Fruit fly (Drosophila melanogaster) whole organism, embryonic: ENCODE data around the gene Pxn.

ENCODE experiments used
- Adf1 ChIP-seq: fragments of 200-800 bp; sonication (Bioruptor generic); IDR thresholded peaks from 2 replicates; pipeline ENCODE4 v1.3.6; 2022; ENCODE audit warnings: missing biosample characterization, missing genetic modification characterization
- Atf6 ChIP-seq: fragments of 200-800 bp; sonication (Bioruptor generic); IDR thresholded peaks from 2 replicates; pipeline ENCODE4 v1.3.6; 2022; ENCODE audit warnings: missing biosample characterization, missing genetic modification characterization
- CG10979 ChIP-seq: fragments of 200-800 bp; sonication (Bioruptor generic); optimal IDR thresholded peaks from 2 replicates; lab custom pipeline; 2018; ENCODE audit warnings: missing biosample characterization, mild to moderate bottlenecking, missing genetic modification characterization, moderate library complexity
- CG11560 ChIP-seq: fragments of 200-800 bp; sonication (Bioruptor generic); IDR thresholded peaks from 3 replicates; pipeline ENCODE4 v1.3.6; 2022; ENCODE audit warnings: missing biosample characterization, missing genetic modification characterization
- CG12155 ChIP-seq: fragments of 200-800 bp; sonication (Bioruptor generic); optimal IDR thresholded peaks from 3 replicates; lab custom pipeline; 2016; ENCODE audit warnings: missing biosample characterization, missing genetic modification characterization
- CG12659 ChIP-seq: fragments of 200-800 bp; sonication (Bioruptor generic); optimal IDR thresholded peaks from 3 replicates; lab custom pipeline; 2017; ENCODE audit warnings: mild to moderate bottlenecking, missing biosample characterization, missing genetic modification reagents, missing genetic modification characterization
- CG13123 ChIP-seq: fragments of 200-800 bp; sonication (Bioruptor generic); optimal IDR thresholded peaks from 2 replicates; lab custom pipeline; 2016; ENCODE audit warnings: missing biosample characterization, missing genetic modification characterization
- CG13287 ChIP-seq: fragments of 200-800 bp; sonication (Bioruptor generic); IDR thresholded peaks from 2 replicates; pipeline ENCODE4 v1.3.6; 2022; ENCODE audit warnings: missing biosample characterization, missing genetic modification characterization; ENCODE audit not compliant: partially characterized antibody
- CG14050 ChIP-seq: fragments of 200-800 bp; sonication (Bioruptor generic); IDR thresholded peaks from 3 replicates; pipeline ENCODE4 v1.3.6; 2022; ENCODE audit warnings: missing biosample characterization, missing genetic modification characterization
- CG14667 ChIP-seq: fragments of 200-800 bp; sonication (Bioruptor generic); IDR thresholded peaks from 2 replicates; pipeline ENCODE4 v1.3.6; 2022; ENCODE audit warnings: missing biosample characterization, missing genetic modification characterization
- CG14965 ChIP-seq: fragments of 200-800 bp; sonication (Bioruptor generic); optimal IDR thresholded peaks from 2 replicates; lab custom pipeline; 2016; ENCODE audit warnings: missing biosample characterization, missing genetic modification characterization, borderline replicate concordance
- CG15073 ChIP-seq: fragments of 200-800 bp; sonication (Bioruptor generic); optimal IDR thresholded peaks from 2 replicates; lab custom pipeline; 2016; ENCODE audit warnings: missing biosample characterization, missing genetic modification characterization
- CG15269 ChIP-seq: fragments of 200-800 bp; sonication (Bioruptor generic); optimal IDR thresholded peaks from 2 replicates; lab custom pipeline; 2018; ENCODE audit warnings: missing biosample characterization, mild to moderate bottlenecking, missing genetic modification characterization, moderate library complexity
- CG17612 ChIP-seq: fragments of 200-800 bp; sonication (Bioruptor generic); IDR thresholded peaks from 2 replicates; pipeline ENCODE4 v1.3.6; 2022; ENCODE audit warnings: missing biosample characterization, missing genetic modification characterization
- CG17829 ChIP-seq: fragments of 200-800 bp; optimal IDR thresholded peaks from 2 replicates; lab custom pipeline; 2019; ENCODE audit warnings: missing biosample characterization, mild to moderate bottlenecking, missing genetic modification characterization, moderate library complexity
- CG18476 ChIP-seq: fragments of 200-800 bp; sonication (Bioruptor generic); optimal IDR thresholded peaks from 2 replicates; lab custom pipeline; 2016; ENCODE audit warnings: missing biosample characterization, mild to moderate bottlenecking, missing genetic modification characterization
- CG2889 ChIP-seq: fragments of 200-800 bp; sonication (Bioruptor generic); IDR thresholded peaks from 3 replicates; pipeline ENCODE4 v1.3.6; 2022; ENCODE audit warnings: missing biosample characterization, missing genetic modification characterization
- CG30020 ChIP-seq: fragments of 200-800 bp; optimal IDR thresholded peaks from 2 replicates; lab custom pipeline; 2019; ENCODE audit warnings: missing biosample characterization, mild to moderate bottlenecking, missing genetic modification characterization, moderate library complexity
- CG3163 ChIP-seq: fragments of 200-800 bp; sonication (Bioruptor generic); optimal IDR thresholded peaks from 3 replicates; lab custom pipeline; 2016; ENCODE audit warnings: missing biosample characterization, missing genetic modification characterization
- CG4424 ChIP-seq: fragments of 200-800 bp; sonication (Bioruptor generic); optimal IDR thresholded peaks from 3 replicates; lab custom pipeline; 2016; ENCODE audit warnings: missing biosample characterization, missing genetic modification characterization
- CG4820 ChIP-seq: fragments of 200-800 bp; sonication (Bioruptor generic); optimal IDR thresholded peaks from 3 replicates; lab custom pipeline; 2016; ENCODE audit warnings: missing biosample characterization, missing genetic modification characterization
- CG6765 ChIP-seq: fragments of 200-800 bp; sonication (Bioruptor generic); optimal IDR thresholded peaks from 3 replicates; lab custom pipeline; 2017; ENCODE audit warnings: missing biosample characterization, mild to moderate bottlenecking, missing genetic modification characterization
- CG7372 ChIP-seq: fragments of 200-800 bp; sonication (Bioruptor generic); IDR thresholded peaks from 2 replicates; pipeline ENCODE4 v1.3.6; 2022; ENCODE audit warnings: missing biosample characterization, missing genetic modification characterization
- CG7839 ChIP-seq: fragments of 200-800 bp; sonication (Bioruptor generic); optimal IDR thresholded peaks from 3 replicates; lab custom pipeline; 2018; ENCODE audit warnings: missing biosample characterization, mild to moderate bottlenecking, missing genetic modification characterization, moderate library complexity
- CG7928 ChIP-seq: fragments of 200-800 bp; sonication (Bioruptor generic); optimal IDR thresholded peaks from 2 replicates; lab custom pipeline; 2017; ENCODE audit warnings: missing biosample characterization, mild to moderate bottlenecking, missing genetic modification characterization
- Dbx ChIP-seq: fragments of 200-800 bp; sonication (Bioruptor generic); IDR thresholded peaks from 3 replicates; pipeline ENCODE4 v1.3.6; 2022; ENCODE audit warnings: missing biosample characterization, missing genetic modification characterization
- Hsf ChIP-seq: fragments of 200-800 bp; sonication (Bioruptor generic); optimal IDR thresholded peaks from 3 replicates; lab custom pipeline; 2016; ENCODE audit warnings: missing biosample characterization, missing genetic modification characterization
- Mes4 ChIP-seq: fragments of 200-800 bp; sonication (Bioruptor generic); optimal IDR thresholded peaks from 2 replicates; lab custom pipeline; 2016; ENCODE audit warnings: missing biosample characterization, missing genetic modification characterization
- NC2β ChIP-seq: fragments of 200-800 bp; sonication (Bioruptor generic); optimal IDR thresholded peaks from 2 replicates; lab custom pipeline; 2016; ENCODE audit warnings: missing biosample characterization, missing genetic modification characterization
- Optix ChIP-seq: fragments of 200-800 bp; sonication (Bioruptor generic); IDR thresholded peaks from 3 replicates; pipeline ENCODE4 v1.3.6; 2022; ENCODE audit warnings: missing biosample characterization, missing genetic modification characterization
- Sry-β ChIP-seq: fragments of 200-800 bp; sonication (Bioruptor generic); optimal IDR thresholded peaks from 2 replicates; lab custom pipeline; 2018; ENCODE audit warnings: missing biosample characterization, mild to moderate bottlenecking, missing genetic modification characterization, moderate library complexity
- al ChIP-seq: fragments of 200-800 bp; sonication (Bioruptor generic); IDR thresholded peaks from 2 replicates; pipeline ENCODE4 v1.3.6; 2022; ENCODE audit warnings: missing biosample characterization, missing genetic modification characterization
- caup ChIP-seq: fragments of 200-800 bp; sonication (Bioruptor generic); optimal IDR thresholded peaks from 3 replicates; lab custom pipeline; 2017; ENCODE audit warnings: missing biosample characterization, mild to moderate bottlenecking, missing genetic modification characterization, moderate library complexity; ENCODE audit not compliant: severe bottlenecking
- corto ChIP-seq: fragments of 200-800 bp; sonication (Bioruptor generic); optimal IDR thresholded peaks from 2 replicates; lab custom pipeline; 2016; ENCODE audit warnings: missing biosample characterization, mild to moderate bottlenecking, missing genetic modification characterization, moderate library complexity
- crol ChIP-seq: fragments of 200-800 bp; sonication (Bioruptor generic); IDR thresholded peaks from 2 replicates; pipeline ENCODE4 v1.3.6; 2022; ENCODE audit warnings: missing biosample characterization, missing genetic modification characterization
- dmrt11E ChIP-seq: fragments of 200-800 bp; sonication (Bioruptor generic); optimal IDR thresholded peaks from 3 replicates; lab custom pipeline; 2018; ENCODE audit warnings: missing biosample characterization, mild to moderate bottlenecking, missing genetic modification characterization, moderate library complexity
- gcm ChIP-seq: fragments of 200-800 bp; sonication (Bioruptor generic); optimal IDR thresholded peaks from 2 replicates; lab custom pipeline; 2019; ENCODE audit warnings: missing biosample characterization, mild to moderate bottlenecking, missing genetic modification characterization, moderate library complexity
- hbn ChIP-seq: fragments of 200-800 bp; sonication (Bioruptor generic); IDR thresholded peaks from 2 replicates; pipeline ENCODE4 v1.3.6; 2022; ENCODE audit warnings: missing biosample characterization, missing genetic modification characterization; ENCODE audit not compliant: partially characterized antibody
- lola ChIP-seq, 3 experiments: fragments of >200 bp in 2 of 3; fragments of 200-800 bp in 1 of 3; sonication (Bioruptor generic) in 1 of 3; optimal IDR thresholded peaks; 2 replicates each; lab custom pipeline; 2017 to 2019; ENCODE audit warnings: missing biosample characterization in 3 of 3, missing genetic modification characterization in 3 of 3, mild to moderate bottlenecking in 1 of 3, moderate library complexity in 1 of 3
- pho ChIP-seq: fragments of 200-800 bp; sonication (Bioruptor generic); optimal IDR thresholded peaks from 2 replicates; lab custom pipeline; 2016; ENCODE audit warnings: missing biosample characterization, missing genetic modification characterization
- pita ChIP-seq: fragments of 200-800 bp; sonication (Bioruptor generic); optimal IDR thresholded peaks from 2 replicates; lab custom pipeline; 2017; ENCODE audit warnings: missing biosample characterization, mild to moderate bottlenecking, missing genetic modification characterization
- sd ChIP-seq: fragments of 200-800 bp; sonication (Bioruptor generic); optimal IDR thresholded peaks from 3 replicates; lab custom pipeline; 2018; ENCODE audit warnings: missing biosample characterization, mild to moderate bottlenecking, missing genetic modification characterization, moderate library complexity
- tio ChIP-seq: fragments of 200-800 bp; sonication (Bioruptor generic); optimal IDR thresholded peaks from 2 replicates; lab custom pipeline; 2017; ENCODE audit warnings: missing biosample characterization, missing genetic modification characterization, inconsistent platforms
- tup ChIP-seq: fragments of 200-800 bp; sonication (Bioruptor generic); optimal IDR thresholded peaks from 2 replicates; lab custom pipeline; 2016; ENCODE audit warnings: missing biosample characterization, mild to moderate bottlenecking, missing genetic modification characterization, moderate library complexity
- vfl ChIP-seq: fragments of 200-800 bp; sonication (Bioruptor generic); optimal IDR thresholded peaks from 2 replicates; lab custom pipeline; 2016; ENCODE audit warnings: missing biosample characterization, missing genetic modification characterization
- vnd ChIP-seq: fragments of 200-800 bp; sonication (Bioruptor generic); IDR thresholded peaks from 3 replicates; pipeline ENCODE4 v1.3.6; 2022; ENCODE audit warnings: missing biosample characterization, missing genetic modification characterization; ENCODE audit not compliant: partially characterized antibody
- wdn ChIP-seq: fragments of 200-800 bp; sonication (Bioruptor generic); IDR thresholded peaks from 2 replicates; pipeline ENCODE4 v1.3.6; 2022; ENCODE audit warnings: missing biosample characterization, missing genetic modification characterization
- wor ChIP-seq: fragments of 200-800 bp; sonication (Bioruptor generic); IDR thresholded peaks from 2 replicates; pipeline ENCODE4 v1.3.6; 2022; ENCODE audit warnings: missing biosample characterization, missing genetic modification characterization

Pxn gene

DNA sequence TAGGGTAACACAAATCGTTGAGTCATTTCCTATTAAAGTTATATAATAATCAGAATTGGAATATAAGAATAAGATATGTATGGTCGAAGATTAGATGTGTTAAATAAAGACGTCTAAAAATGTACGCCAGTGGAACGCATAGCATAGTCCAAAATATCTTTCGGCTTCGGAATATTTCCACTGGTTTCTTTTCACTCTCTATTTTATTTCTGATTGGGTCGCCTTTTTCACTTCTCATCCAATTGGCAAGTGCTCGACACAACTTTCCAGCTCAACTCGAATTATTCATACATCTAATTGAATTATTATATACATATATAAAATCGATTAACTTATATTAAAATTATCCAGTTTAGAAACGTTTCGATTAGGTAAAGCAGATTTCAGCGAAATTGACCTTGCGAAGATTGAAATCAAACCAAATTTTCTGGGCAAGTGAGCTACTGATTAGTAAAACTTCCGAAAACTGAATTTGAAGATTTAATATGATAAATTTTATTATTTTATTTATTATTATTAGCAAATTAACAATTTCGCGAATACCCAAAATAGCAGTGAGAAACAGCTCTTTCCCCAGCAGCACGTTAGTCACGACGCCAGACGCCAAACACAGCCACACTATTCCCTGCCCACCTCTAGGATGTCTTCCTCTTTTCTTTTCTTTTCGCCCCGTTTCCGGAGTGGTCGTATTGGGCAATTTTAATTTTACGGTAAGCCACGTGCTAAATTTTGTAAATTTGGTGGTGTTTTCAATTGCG is 42.9 kb downstream of the Pxn start, which contains the start of gene RpL8 (continued):
- TF ChIP-seq pho (peak; percentile 77), caup (GFP tag; lab: Kevin White, UChicago) (peak; percentile 95), gcm (peak; percentile 67), Optix (GFP tag; lab: Robert Waterston, UW) (peak; percentile 85), CG14050 (GFP tag; lab: Robert Waterston, UW) (peak; percentile 78), CG11560 (tag; lab: Robert Waterston, UW) (no peak), hbn (peak; percentile 62), Hsf (GFP tag; lab: Kevin White, UChicago) (peak; percentile 78), Mes4 (peak; percentile 94), tio (GFP tag; lab: Kevin White, UChicago) (peak; percentile 53), wdn (peak; percentile 55), CG13287 (GFP tag; lab: Robert Waterston, UW) (peak; percentile 61), tup (GFP tag; lab: Kevin White, UChicago) (peak; percentile 34), CG7372 (peak; percentile 48), CG12155 (GFP tag; lab: Kevin White, UChicago) (peak; percentile 60), CG13123 (peak; percentile 33), al (peak; percentile 65), CG4820 (GFP tag; lab: Kevin White, UChicago) (peak; percentile 50), CG7928 (GFP tag; lab: Kevin White, UChicago) (peak; percentile 22), CG14965 (GFP tag; lab: Kevin White, UChicago) (peak; percentile 17), pita (no peak), CG6765 (peak; percentile 94), wor (GFP tag; lab: Robert Waterston, UW) (no peak), dmrt11E (tag; lab: Kevin White, UChicago) (peak; percentile 64), corto (peak; percentile 0), CG2889 (peak; percentile 59; the same call in 1 of the 3 replicates), CG30020 (peak; percentile 84), Dbx (GFP tag; lab: Robert Waterston, UW) (peak; percentile 91), lola (GFP tag; optimal IDR thresholded peaks at IDR 0.05; lab: Kevin White, UChicago) (peak in 1 of 3 experiments; percentile 22), CG15269 (tag; lab: Kevin White, UChicago) (peak; percentile 78), CG3163 (peak; percentile 50), Adf1 (GFP tag; lab: Robert Waterston, UW) (peak; percentile 58), crol (GFP tag; lab: Robert Waterston, UW) (no peak), CG15073 (GFP tag; lab: Kevin White, UChicago) (no peak), CG18476 (GFP tag; lab: Kevin White, UChicago) (peak; percentile 35), CG17612 (GFP tag; lab: Robert Waterston, UW) (0 out of 2 replicates have a peak, but pooled peaks have one; percentile 25), Sry-β (peak; percentile 51), Atf6 (GFP tag; lab: Robert Waterston, UW) (peak; percentile 72), CG7839 (tag; lab: Kevin White, UChicago) (peak; percentile 77), vnd (peak; percentile 49; the same call in 2 of the 3 replicates), CG12659 (GFP tag; lab: Kevin White, UChicago) (peak; percentile 96), CG4424 (GFP tag; lab: Kevin White, UChicago) (peak; percentile 63), vfl (GFP tag; lab: Kevin White, UChicago) (peak; percentile 57), sd (peak; percentile 30), CG14667 (GFP tag; lab: Robert Waterston, UW) (peak; percentile 62), CG10979 (tag; lab: Kevin White, UChicago) (peak; percentile 56), NC2β (GFP tag; lab: Kevin White, UChicago) (peak; percentile 91), CG17829 (tag; lab: Kevin White, UChicago) (peak; percentile 46)
